Fruit fly (Drosophila melanogaster) whole organism: ENCODE data around the gene CG42494.

ENCODE experiments used
- CG8478 ChIP-seq: fragments of >200 bp; optimal IDR thresholded peaks from 2 replicates; lab custom pipeline; 2018; ENCODE audit warnings: inconsistent platforms
- Dll ChIP-seq: fragments of >200 bp; optimal IDR thresholded peaks from 2 replicates; lab custom pipeline; 2017
- EcR ChIP-seq, 2 experiments: fragments of >200 bp; optimal IDR thresholded peaks; 2 replicates each; lab custom pipeline; 2017; ENCODE audit warnings: missing biosample characterization in 2 of 2, missing genetic modification characterization in 2 of 2, missing genetic modification reagents in 2 of 2
- pan ChIP-seq: fragments of >200 bp; optimal IDR thresholded peaks from 2 replicates; lab custom pipeline; 2017
- psq ChIP-seq: fragments of >200 bp; optimal IDR thresholded peaks from 2 replicates; lab custom pipeline; 2017
- usp ChIP-seq: fragments of >200 bp; optimal IDR thresholded peaks from 2 replicates; lab custom pipeline; 2017; ENCODE audit warnings: missing biosample characterization, missing genetic modification characterization, mixed read lengths

Gene CG42494

DNA sequence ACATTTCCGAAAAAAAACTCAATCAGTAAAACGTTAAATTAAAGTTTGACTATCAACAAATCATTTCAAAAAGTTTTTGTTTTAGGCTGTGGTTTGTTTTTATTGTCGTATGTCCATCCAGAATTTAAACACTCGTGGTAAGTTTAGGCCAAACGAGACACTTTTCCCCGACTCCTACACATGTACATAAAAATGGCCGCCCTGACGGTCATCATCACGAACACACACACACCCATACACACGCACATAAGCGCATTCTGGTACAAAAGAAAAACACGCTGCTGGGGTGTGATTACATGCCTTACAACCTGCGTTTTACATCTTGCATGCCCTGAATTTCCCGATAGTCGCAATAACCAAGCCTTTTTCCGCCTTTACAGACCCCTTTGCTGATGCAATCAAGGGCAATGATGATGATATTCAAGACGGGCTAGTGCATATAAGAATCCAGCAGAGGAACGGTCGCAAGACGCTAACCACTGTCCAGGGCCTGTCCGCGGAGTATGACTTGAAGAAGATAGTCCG is 39.2 kb downstream of the CG42494 start:
- TF ChIP-seq EcR (GFP tag; optimal IDR thresholded peaks at IDR 0.05; lab: Kevin White, UChicago) (no peak), Dll (lab: Kevin White, UChicago) (no peak), psq (lab: Kevin White, UChicago) (no peak), pan (lab: Kevin White, UChicago) (no peak), CG8478 (lab: Kevin White, UChicago) (no peak)

DNA sequence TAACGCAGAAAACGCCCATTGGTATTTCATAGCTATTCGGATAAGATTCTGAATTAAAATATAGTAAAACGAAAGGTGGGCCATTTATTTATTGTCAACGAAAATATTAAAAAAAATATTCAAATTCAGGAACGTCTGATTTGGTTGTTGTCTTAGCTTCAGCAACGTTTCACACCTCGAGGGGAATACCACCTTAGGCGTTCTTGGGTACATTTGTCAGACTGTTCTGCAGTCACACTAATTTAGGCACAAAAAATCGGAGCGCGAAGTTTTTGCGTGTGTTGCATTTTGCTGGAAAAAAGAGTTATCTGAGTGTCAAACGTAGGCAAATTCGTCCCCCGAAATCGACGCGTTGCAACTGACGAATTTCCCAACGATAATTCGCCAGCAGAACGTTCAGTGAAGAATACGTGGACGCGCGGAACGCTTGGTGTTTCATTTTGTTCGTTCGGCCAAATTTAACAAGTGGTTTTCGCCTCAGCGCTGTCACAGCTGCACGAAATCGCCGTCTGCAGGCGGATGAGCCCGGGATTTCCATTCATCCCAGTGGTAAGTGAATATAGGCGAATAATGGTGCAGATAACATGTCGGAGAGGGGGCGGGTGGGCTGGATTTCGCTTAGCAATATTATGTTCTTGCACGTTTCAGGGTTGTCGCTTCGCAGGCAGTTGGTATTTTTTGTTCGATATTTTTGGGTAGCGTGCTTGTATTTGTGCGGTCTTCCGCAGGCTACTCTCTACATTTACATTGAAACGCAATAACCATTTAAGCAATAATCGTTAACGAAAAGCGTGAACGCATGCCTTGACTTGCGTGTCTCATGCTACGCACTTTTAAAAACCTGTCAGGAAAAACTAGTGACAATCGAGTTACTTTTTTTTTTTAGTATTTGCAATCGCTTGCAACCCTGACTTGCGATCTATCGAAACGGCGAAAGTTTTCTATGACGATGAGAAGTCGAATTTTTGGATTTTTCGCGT is 40.8 kb downstream of the CG42494 start, which contains the start of gene Larp4B:
Larp4B (plus strand) TSS at position 99 of the 980 bp plus-strand sequence.
- TF ChIP-seq Dll (lab: Kevin White, UChicago): no peak
- TF ChIP-seq psq (lab: Kevin White, UChicago): no peak
- no peak for TF ChIP-seq pan (lab: Kevin White, UChicago)
- no peak for TF ChIP-seq CG8478 (lab: Kevin White, UChicago)
- TF ChIP-seq EcR (GFP tag; optimal IDR thresholded peaks at IDR 0.05; lab: Kevin White, UChicago): no peak
- TF ChIP-seq usp: no peak

DNA sequence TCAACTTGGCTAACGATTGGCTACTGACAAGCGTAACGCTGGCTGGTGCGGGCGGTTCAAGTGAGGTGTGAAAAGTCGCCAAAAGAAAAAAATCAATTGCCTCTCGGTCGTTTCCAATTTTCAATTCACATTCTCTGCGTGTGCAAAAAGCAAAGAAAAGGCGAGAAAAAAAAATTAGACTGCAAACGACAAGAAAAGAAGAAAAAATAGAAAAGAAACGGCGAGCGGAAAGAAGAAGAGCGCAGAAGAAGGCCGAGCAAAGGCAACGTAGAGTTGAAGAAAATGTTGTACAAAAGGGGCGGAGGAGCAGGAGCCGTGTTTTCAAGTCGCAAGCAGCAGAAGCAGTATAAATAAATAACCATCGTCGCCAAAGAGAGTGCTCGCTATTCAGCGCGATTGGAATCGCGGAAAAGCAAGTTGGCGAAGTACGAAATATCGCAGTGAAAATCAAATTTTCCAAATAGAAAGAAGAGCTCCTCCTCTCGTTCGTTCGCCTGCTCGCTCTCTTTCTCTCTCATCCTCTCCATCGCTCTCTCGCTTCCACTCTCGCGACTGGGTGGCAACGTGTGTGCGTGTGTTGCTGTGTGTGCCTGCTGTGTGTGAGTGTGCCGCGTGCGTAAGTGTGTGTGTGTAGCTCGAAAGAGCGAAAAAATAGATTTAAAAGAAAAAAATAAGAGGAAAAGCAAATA is 41.7 kb downstream of the CG42494 start:
- TF ChIP-seq Dll (lab: Kevin White, UChicago) (peak; percentile 99), CG8478 (lab: Kevin White, UChicago) (peak; percentile 53), usp (no peak)

- no peak for TF ChIP-seq CG8478 (lab: Kevin White, UChicago)
- no peak for TF ChIP-seq pan (lab: Kevin White, UChicago)
- no peak for TF ChIP-seq EcR (GFP tag; optimal IDR thresholded peaks at IDR 0.05; lab: Kevin White, UChicago)
- TF ChIP-seq psq (lab: Kevin White, UChicago): no peak
- no peak for TF ChIP-seq usp
These were observed 42.2 kb downstream of the CG42494 start for dm6 chr3L:3226458-3226783.
